Worm (Caenorhabditis elegans) whole organism, early embryonic: Measurements from ENCODE around the gene shpk-1.

Experiments
- B0310.2 ChIP-seq: sonication (generic microtip); optimal IDR thresholded peaks from 2 replicates; lab custom pipeline; 2016; ENCODE audit warnings: mild to moderate bottlenecking, missing genetic modification characterization, missing compliant biosample characterization
- F13C5.2 ChIP-seq: sonication (generic microtip); optimal IDR thresholded peaks from 2 replicates; lab custom pipeline; 2017; ENCODE audit warnings: mild to moderate bottlenecking, missing genetic modification characterization, inconsistent platforms, missing compliant biosample characterization
- ama-1 ChIP-seq: fragments of 150-350 bp; optimal IDR thresholded peaks from 2 replicates; lab custom pipeline; 2014
- flt-1 ChIP-seq: fragments of 200-800 bp; sonication (Bioruptor generic); IDR thresholded peaks from 2 replicates; pipeline ENCODE4 v1.3.6; 2022; ENCODE audit warnings: missing genetic modification characterization, missing compliant biosample characterization
- hnd-1 ChIP-seq: sonication (generic microtip); optimal IDR thresholded peaks from 2 replicates; lab custom pipeline; 2016; ENCODE audit warnings: missing genetic modification characterization, missing compliant biosample characterization
- pes-1 ChIP-seq: fragments of 200-800 bp; sonication (Bioruptor generic); IDR thresholded peaks from 2 replicates; pipeline ENCODE4 v1.3.6; 2022; ENCODE audit warnings: missing genetic modification reagents, missing genetic modification characterization, missing compliant biosample characterization
- scrt-1 ChIP-seq: fragments of 200-800 bp; sonication (Bioruptor generic); IDR thresholded peaks from 2 replicates; pipeline ENCODE4 v1.3.6; 2022; ENCODE audit warnings: missing genetic modification characterization, missing compliant biosample characterization
- sea-1 ChIP-seq: fragments of 200-800 bp; sonication (Bioruptor generic); conservative IDR thresholded peaks from 2 replicates; pipeline ENCODE4 v1.3.6; 2022; ENCODE audit warnings: missing genetic modification characterization, missing compliant biosample characterization
- tbx-11 ChIP-seq: fragments of 200-800 bp; sonication (Bioruptor generic); IDR thresholded peaks from 2 replicates; pipeline ENCODE4 v1.3.6; 2022; ENCODE audit warnings: missing genetic modification characterization, missing compliant biosample characterization
- tbx-37 ChIP-seq: fragments of 200-800 bp; sonication (Bioruptor generic); conservative IDR thresholded peaks from 2 replicates; pipeline ENCODE4 v1.3.6; 2022; ENCODE audit warnings: missing genetic modification reagents, missing genetic modification characterization, missing compliant biosample characterization
- tra-4 ChIP-seq: sonication (generic microtip); optimal IDR thresholded peaks from 2 replicates; lab custom pipeline; 2017; ENCODE audit warnings: missing genetic modification characterization, missing compliant biosample characterization

DNA sequence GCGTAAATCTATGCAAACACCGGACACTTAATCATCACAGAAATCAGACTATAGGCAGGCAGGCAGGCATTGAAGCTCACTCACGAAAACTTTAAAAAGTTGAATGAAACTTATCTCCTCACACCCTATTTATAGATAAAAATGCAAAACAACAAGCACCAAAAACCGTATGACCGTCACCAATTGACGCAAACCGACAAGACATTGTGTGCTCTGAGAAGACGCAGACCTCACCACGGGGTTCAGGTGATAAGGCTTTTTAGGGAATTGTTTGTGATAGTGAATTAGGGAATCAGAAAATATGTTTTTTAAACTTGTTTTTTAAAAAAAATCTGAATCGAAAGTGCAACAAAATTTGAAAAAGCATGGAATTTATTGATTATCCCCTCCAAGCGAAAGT is 18.9 kb downstream of the shpk-1 start, which contains the start of gene T12D8.5:
- TF ChIP-seq ama-1 (no peak), tbx-37 (GFP tag; lab: Robert Waterston, UW) (no peak), flt-1 (GFP tag; lab: Robert Waterston, UW) (no peak), F13C5.2 (tag; lab: Kevin White, UChicago) (no peak), tbx-11 (GFP tag; lab: Robert Waterston, UW) (no peak), scrt-1 (GFP tag; lab: Robert Waterston, UW) (no peak), hnd-1 (tag; lab: Kevin White, UChicago) (no peak), sea-1 (GFP tag; lab: Robert Waterston, UW) (no peak), tra-4 (no peak), B0310.2 (no peak), pes-1 (GFP tag; lab: Robert Waterston, UW) (no peak)
